Worm (Caenorhabditis elegans): ENCODE measurements around the gene ubq-1.

DNA sequence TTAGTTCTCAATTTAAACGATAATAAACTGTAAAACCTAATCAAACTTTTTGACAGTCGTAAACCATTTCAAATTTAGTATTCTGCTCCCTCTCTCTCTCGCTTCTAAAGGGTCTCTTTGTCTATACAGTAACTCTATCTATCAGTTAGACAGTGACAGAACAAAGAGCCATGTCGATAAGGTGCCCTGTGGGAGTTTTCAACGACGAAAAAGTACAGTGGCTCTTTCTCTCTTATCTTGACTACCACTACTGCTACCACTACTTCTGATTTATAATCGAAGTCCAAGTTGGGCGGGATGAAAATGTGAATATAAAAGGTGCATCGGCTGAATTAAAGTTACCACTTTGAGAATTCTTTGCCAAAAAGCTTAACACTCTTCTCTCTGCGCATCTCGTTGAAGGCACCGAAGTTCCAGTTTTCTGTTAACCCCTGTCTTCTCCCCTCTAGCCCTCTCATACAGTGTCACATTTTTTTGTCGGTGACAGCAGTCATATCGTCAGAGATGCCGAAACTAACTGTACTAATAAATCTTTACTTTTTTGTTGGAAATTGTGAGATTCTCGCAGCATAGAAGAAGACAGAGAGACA lies 10.8 kb downstream of the ubq-1 start:
- TF ChIP-seq T22C8.4 (GFP tag; IDR thresholded peaks at IDR 0.05) (no peak), tab-1 (GFP tag; IDR thresholded peaks at IDR 0.05) (no peak), ref-1 (GFP tag; conservative IDR thresholded peaks at IDR 0.05) (no peak), ztf-23 (GFP tag; IDR thresholded peaks at IDR 0.05) (no peak)

All from whole organism, midembryonic.